Fruit fly (Drosophila melanogaster) whole organism, wandering third instar larva: ENCODE results near the gene wake.

Experiments
- Abd-B ChIP-seq: fragments of >200 bp; optimal IDR thresholded peaks from 2 replicates; lab custom pipeline; 2017; ENCODE audit warnings: missing biosample characterization, missing genetic modification characterization
- CG32264 ChIP-seq: fragments of 200-800 bp; sonication (Bioruptor generic); optimal IDR thresholded peaks from 2 replicates; lab custom pipeline; 2016; ENCODE audit warnings: missing biosample characterization, missing genetic modification characterization
- CG9705 ChIP-seq: fragments of 200-800 bp; sonication (Bioruptor generic); optimal IDR thresholded peaks from 2 replicates; lab custom pipeline; 2018; ENCODE audit warnings: missing biosample characterization, mild to moderate bottlenecking, missing genetic modification characterization
- CrebA ChIP-seq: fragments of 200-800 bp; sonication (Bioruptor generic); optimal IDR thresholded peaks from 2 replicates; lab custom pipeline; 2016; ENCODE audit warnings: missing biosample characterization, mild to moderate bottlenecking, missing genetic modification characterization, borderline replicate concordance
- Dfd ChIP-seq: fragments of >200 bp; optimal IDR thresholded peaks from 2 replicates; lab custom pipeline; 2017; ENCODE audit warnings: missing biosample characterization, missing genetic modification characterization
- Dif ChIP-seq: fragments of 200-275, 200-300 bp; sonication (Bioruptor generic); optimal IDR thresholded peaks from 2 replicates; lab custom pipeline; 2018; ENCODE audit warnings: missing biosample characterization, missing genetic modification characterization; ENCODE audit not compliant: partially characterized antibody
- GATAd ChIP-seq: sonication (Bioruptor generic); optimal IDR thresholded peaks from 2 replicates; lab custom pipeline; 2016; ENCODE audit warnings: missing biosample characterization, missing genetic modification characterization
- Hnf4 ChIP-seq: fragments of 200-800 bp; sonication (Bioruptor generic); optimal IDR thresholded peaks from 2 replicates; lab custom pipeline; 2016; ENCODE audit warnings: missing biosample characterization, mild to moderate bottlenecking, missing genetic modification characterization
- Hr78 ChIP-seq: fragments of >200 bp; optimal IDR thresholded peaks from 2 replicates; lab custom pipeline; 2017; ENCODE audit warnings: missing biosample characterization, missing genetic modification characterization
- Hr83 ChIP-seq: fragments of 200-300 bp; sonication (Bioruptor generic); optimal IDR thresholded peaks from 2 replicates; lab custom pipeline; 2016; ENCODE audit warnings: missing biosample characterization, mild to moderate bottlenecking, missing genetic modification characterization, moderate library complexity; ENCODE audit not compliant: poor library complexity, severe bottlenecking
- Mio ChIP-seq: sonication (Bioruptor generic); optimal IDR thresholded peaks from 2 replicates; lab custom pipeline; 2016; ENCODE audit warnings: missing biosample characterization, missing genetic modification characterization
- Myc ChIP-seq: fragments of >200 bp; optimal IDR thresholded peaks from 2 replicates; lab custom pipeline; 2017
- N ChIP-seq: fragments of >200 bp; optimal IDR thresholded peaks from 2 replicates; lab custom pipeline; 2018; ENCODE audit warnings: missing biosample characterization, missing external identifiers, missing genetic modification characterization
- Rel ChIP-seq, 2 experiments: fragments of 200-800 bp; sonication (Bioruptor generic) in 1 of 2; optimal IDR thresholded peaks; 2 replicates in 1 of 2; 3 replicates in 1 of 2; lab custom pipeline; 2016 to 2019; ENCODE audit warnings: mild to moderate bottlenecking in 2 of 2, missing biosample characterization in 2 of 2, missing genetic modification characterization in 2 of 2, moderate library complexity in 1 of 2
- Sp1 ChIP-seq: fragments of 200-800 bp; sonication (Bioruptor generic); optimal IDR thresholded peaks from 3 replicates; lab custom pipeline; 2019; ENCODE audit warnings: missing biosample characterization, mild to moderate bottlenecking, missing genetic modification characterization, moderate library complexity
- Vsx2 ChIP-seq: fragments of 200-300, 225-300 bp; sonication (Bioruptor generic); optimal IDR thresholded peaks from 2 replicates; lab custom pipeline; 2018; ENCODE audit warnings: missing biosample characterization, missing genetic modification characterization; ENCODE audit not compliant: partially characterized antibody
- br ChIP-seq: fragments of 200-800 bp; sonication (Bioruptor generic); optimal IDR thresholded peaks from 2 replicates; lab custom pipeline; 2016; ENCODE audit warnings: missing biosample characterization, missing genetic modification characterization
- brk ChIP-seq: fragments of 200-800 bp; sonication (Bioruptor generic); optimal IDR thresholded peaks from 2 replicates; lab custom pipeline; 2016; ENCODE audit warnings: missing biosample characterization, mild to moderate bottlenecking, missing genetic modification characterization
- dl ChIP-seq, 2 experiments: fragments of 175-275, 200-275 bp in 1 of 2; fragments of 200-275 bp in 1 of 2; sonication (Bioruptor generic); optimal IDR thresholded peaks; lab custom pipeline; 2018; ENCODE audit warnings: mild to moderate bottlenecking in 2 of 2, missing biosample characterization in 2 of 2, missing genetic modification characterization in 2 of 2, moderate library complexity in 2 of 2; ENCODE audit not compliant: partially characterized antibody in 2 of 2, insufficient read depth in 1 of 2
- dmrt93B ChIP-seq: fragments of 200-800 bp; sonication (Bioruptor generic); optimal IDR thresholded peaks from 2 replicates; lab custom pipeline; 2018; ENCODE audit warnings: missing biosample characterization, mild to moderate bottlenecking, missing genetic modification characterization
- dsf ChIP-seq: sonication (Bioruptor generic); optimal IDR thresholded peaks from 2 replicates; lab custom pipeline; 2016; ENCODE audit warnings: missing biosample characterization, missing genetic modification characterization, borderline replicate concordance
- ey ChIP-seq: fragments of 200-800 bp; sonication (Bioruptor generic); optimal IDR thresholded peaks from 2 replicates; lab custom pipeline; 2016; ENCODE audit warnings: missing biosample characterization, missing genetic modification characterization
- foxo ChIP-seq, 2 experiments: fragments of 200-800 bp; sonication (Bioruptor generic); optimal IDR thresholded peaks; 2 replicates in 1 of 2; 3 replicates in 1 of 2; lab custom pipeline; 2016 to 2017; ENCODE audit warnings: missing biosample characterization in 2 of 2, missing genetic modification characterization in 2 of 2
- fru ChIP-seq: fragments of 200-800 bp; sonication (Bioruptor generic); optimal IDR thresholded peaks from 3 replicates; lab custom pipeline; 2016; ENCODE audit warnings: missing biosample characterization, mild to moderate bottlenecking, missing genetic modification characterization
- h ChIP-seq: fragments of 200-800 bp; sonication (Bioruptor generic); optimal IDR thresholded peaks from 3 replicates; lab custom pipeline; 2016; ENCODE audit warnings: missing biosample characterization, mild to moderate bottlenecking, missing genetic modification characterization
- jim ChIP-seq: fragments of 175-275, 200-325 bp; sonication (Bioruptor generic); optimal IDR thresholded peaks from 2 replicates; lab custom pipeline; 2016; ENCODE audit warnings: missing biosample characterization, mild to moderate bottlenecking, missing genetic modification characterization
- lola ChIP-seq: fragments of >200 bp; optimal IDR thresholded peaks from 2 replicates; lab custom pipeline; 2017; ENCODE audit warnings: missing biosample characterization, missing genetic modification characterization
- psq ChIP-seq: fragments of 200-800 bp; sonication (Bioruptor generic); optimal IDR thresholded peaks from 3 replicates; lab custom pipeline; 2017; ENCODE audit warnings: missing biosample characterization, mild to moderate bottlenecking, missing genetic modification characterization, moderate library complexity
- rgr ChIP-seq: fragments of 200-800 bp; sonication (Bioruptor generic); optimal IDR thresholded peaks from 3 replicates; lab custom pipeline; 2016; ENCODE audit warnings: missing biosample characterization, mild to moderate bottlenecking, missing genetic modification characterization
- sage ChIP-seq: fragments of 200-800 bp; sonication (Bioruptor generic); optimal IDR thresholded peaks from 2 replicates; lab custom pipeline; 2016; ENCODE audit warnings: missing biosample characterization, mild to moderate bottlenecking, missing genetic modification characterization
- tai ChIP-seq: sonication (Bioruptor generic); optimal IDR thresholded peaks from 2 replicates; lab custom pipeline; 2016; ENCODE audit warnings: missing biosample characterization, missing genetic modification characterization
- usp ChIP-seq: fragments of >200 bp; optimal IDR thresholded peaks from 2 replicates; lab custom pipeline; 2017; ENCODE audit warnings: missing biosample characterization, missing genetic modification characterization
- woc ChIP-seq: sonication (Bioruptor generic); optimal IDR thresholded peaks from 2 replicates; lab custom pipeline; 2016; ENCODE audit warnings: missing biosample characterization, mild to moderate bottlenecking, missing genetic modification characterization

Gene wake

DNA sequence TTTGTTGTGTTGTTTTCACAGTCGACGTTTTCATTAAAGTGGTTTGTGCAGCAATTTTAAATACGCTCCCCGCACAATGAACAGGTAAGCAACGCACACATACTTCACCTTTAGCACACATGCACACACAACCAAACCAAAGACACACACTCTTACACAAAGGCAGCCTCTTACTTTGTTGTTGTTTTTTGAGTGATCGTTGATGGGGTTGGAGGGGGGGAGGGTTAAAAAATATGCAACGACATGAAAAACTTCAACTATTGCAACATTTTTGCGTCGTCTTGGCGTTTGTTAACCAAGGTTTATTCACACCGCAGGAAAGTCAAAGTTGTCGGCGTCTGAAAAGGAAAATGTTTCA lies 28.3 kb downstream of the wake start:
- no peak for TF ChIP-seq psq (GFP tag; lab: Kevin White, UChicago)
- no peak for TF ChIP-seq fru (GFP tag; lab: Kevin White, UChicago)

DNA sequence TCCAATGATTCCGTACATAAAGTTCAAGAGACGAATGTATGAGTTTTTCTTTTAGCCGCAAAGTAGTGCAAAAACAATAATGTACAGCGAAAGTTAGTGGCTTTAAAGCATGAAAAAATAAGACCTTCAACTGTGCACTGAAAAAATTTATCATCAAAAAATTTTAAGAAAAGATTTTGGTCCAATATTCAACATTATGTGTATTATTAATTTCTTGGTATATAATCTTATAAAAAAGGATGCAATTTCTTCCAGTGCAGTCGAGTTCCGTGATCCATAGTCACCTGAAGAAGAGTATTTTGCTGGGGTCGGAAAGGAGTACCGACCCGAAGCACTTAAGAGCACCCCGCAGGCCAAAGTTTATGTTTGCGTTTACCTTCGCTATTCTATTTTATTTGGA lies 29.0 kb downstream of the wake start:
- TF ChIP-seq Hr83 (GFP tag; lab: Kevin White, UChicago) = no peak
- TF ChIP-seq psq (GFP tag; lab: Kevin White, UChicago) = peak; percentile 9
- TF ChIP-seq rgr (GFP tag; lab: Kevin White, UChicago) = peak; percentile 26
- TF ChIP-seq GATAd (GFP tag; lab: Kevin White, UChicago) = no peak
- TF ChIP-seq Hnf4 (GFP tag; lab: Kevin White, UChicago) = peak; percentile 2
- no peak for TF ChIP-seq Hr78 (GFP tag; lab: Kevin White, UChicago)
- TF ChIP-seq foxo (GFP tag; optimal IDR thresholded peaks at IDR 0.05; lab: Kevin White, UChicago) = peak in 1 of 2 experiments; percentile 17
- TF ChIP-seq h (GFP tag; lab: Kevin White, UChicago) = peak; percentile 21
- TF ChIP-seq Myc = no peak

DNA sequence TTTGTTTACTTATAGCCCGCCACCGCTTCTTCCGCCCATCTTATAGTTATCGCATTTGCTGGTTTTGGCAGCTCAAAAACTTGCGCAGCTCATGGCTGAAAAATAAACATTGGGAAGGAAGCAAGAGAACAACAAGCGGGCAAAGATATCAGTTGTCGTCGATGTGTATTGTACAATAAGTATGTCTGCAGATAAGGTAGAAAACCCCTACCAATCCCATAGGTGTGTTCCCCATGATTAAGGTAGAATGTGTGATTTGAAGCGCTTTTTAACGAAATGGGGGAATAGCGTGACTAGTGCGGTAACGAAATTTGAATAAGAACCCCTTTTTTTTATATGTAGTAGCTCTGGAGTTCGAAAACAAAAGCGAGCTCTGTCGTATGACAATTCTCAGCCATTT lies 29.5 kb downstream of the wake start:
- no peak for TF ChIP-seq Rel (GFP tag; optimal IDR thresholded peaks at IDR 0.05; lab: Kevin White, UChicago)
- peak; percentile 70 for TF ChIP-seq Rel (tag; optimal IDR thresholded peaks at IDR 0.05; lab: Kevin White, UChicago)
- TF ChIP-seq h (GFP tag; lab: Kevin White, UChicago) = no peak
- TF ChIP-seq Hnf4 (GFP tag; lab: Kevin White, UChicago) = no peak
- no peak for TF ChIP-seq Mio
- no peak for TF ChIP-seq brk (GFP tag; lab: Kevin White, UChicago)

DNA sequence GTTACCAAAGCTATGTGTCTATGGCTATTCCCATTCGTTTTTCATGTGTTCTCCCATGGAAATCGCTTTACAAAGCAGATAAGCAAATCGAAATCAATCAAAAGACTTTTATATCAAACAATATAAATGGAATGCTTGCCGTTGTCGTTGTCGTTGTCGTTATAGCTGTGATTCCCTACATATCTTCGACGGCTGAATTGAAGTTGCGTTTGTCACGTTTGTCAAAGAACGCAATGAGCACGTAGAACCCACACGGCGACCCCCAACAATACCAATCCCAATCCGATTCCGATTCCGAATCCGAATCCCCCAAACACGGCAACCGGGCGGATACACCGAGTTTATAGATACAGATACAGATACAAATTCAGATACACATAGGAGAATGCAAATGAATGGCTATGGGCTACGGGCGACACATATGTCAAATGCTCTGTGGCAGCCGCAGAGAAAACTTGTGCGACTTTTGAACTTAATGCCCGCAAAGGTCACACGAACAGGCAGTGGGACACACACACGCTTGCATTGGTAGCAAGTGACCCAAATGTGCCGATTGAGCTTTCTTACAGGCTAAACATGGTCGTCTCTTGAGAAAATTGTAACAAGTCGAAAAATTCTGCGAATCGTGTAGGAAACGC lies 30.3 kb downstream of the wake start:
- no peak for TF ChIP-seq Hnf4 (GFP tag; lab: Kevin White, UChicago)
- TF ChIP-seq Rel (GFP tag; optimal IDR thresholded peaks at IDR 0.05; lab: Kevin White, UChicago) = no peak
- peak; percentile 0 for TF ChIP-seq Rel (tag; optimal IDR thresholded peaks at IDR 0.05; lab: Kevin White, UChicago)

DNA sequence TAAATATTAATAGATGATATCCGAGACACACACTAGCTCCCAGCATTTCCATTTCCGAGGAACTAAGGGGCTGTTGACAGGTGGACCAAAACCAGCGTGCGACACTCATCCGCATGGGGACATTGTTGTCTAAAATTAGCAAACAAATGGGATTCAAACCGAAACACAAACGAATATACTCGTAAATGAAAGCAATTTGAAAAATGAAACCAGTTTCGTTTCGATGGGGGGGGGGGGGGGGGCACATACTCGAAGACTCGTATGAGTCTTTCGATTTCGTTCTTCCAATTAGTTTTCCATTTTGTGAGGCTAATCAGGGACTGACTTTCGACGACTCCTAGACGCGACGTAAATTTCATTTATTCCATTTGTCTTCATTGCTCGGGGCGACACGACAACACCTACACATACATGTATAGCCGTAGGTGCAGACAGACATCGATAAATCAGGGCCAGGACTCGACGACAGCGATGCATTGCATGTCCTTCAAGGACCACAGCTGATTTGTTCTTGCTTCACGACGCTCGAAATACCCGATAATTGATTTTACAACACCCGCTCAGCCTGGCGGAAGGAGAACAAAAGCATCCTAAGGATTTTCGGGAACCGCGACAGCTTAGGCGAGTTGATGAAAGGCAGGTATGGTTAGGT lies 33.2 kb downstream of the wake start:
- TF ChIP-seq N (GFP tag; lab: Kevin White, UChicago) = no peak
- TF ChIP-seq jim (GFP tag; lab: Kevin White, UChicago) = no peak
- TF ChIP-seq lola (GFP tag; lab: Kevin White, UChicago) = no peak
- TF ChIP-seq usp (GFP tag; lab: Kevin White, UChicago) = no peak
- no peak for TF ChIP-seq Dif

DNA sequence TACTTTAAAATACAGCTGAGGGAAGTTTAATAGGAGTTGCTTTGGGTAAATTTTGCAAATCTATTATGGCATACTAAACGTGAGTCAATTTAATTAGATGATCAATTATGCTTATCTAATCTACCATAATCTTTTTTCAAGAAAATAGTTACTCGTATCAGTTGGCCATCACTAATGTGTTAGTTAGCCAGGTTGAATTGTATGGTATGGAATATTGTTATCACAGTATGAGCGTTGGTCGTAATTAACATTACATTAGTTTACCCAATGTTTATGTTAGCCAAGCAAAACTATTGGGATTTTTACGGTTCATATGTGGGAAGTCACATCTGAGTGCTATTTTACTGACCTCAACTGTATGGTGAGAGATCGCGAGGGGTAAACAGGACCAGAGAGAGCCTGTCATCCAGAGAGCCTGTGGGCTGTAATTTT lies 33.9 kb downstream of the wake start:
- TF ChIP-seq lola (GFP tag; lab: Kevin White, UChicago) (no peak), Dif (no peak), CrebA (GFP tag; lab: Kevin White, UChicago) (no peak), foxo (GFP tag; optimal IDR thresholded peaks at IDR 0.05; lab: Kevin White, UChicago) (peak in 1 of 2 experiments; percentile 80), Sp1 (peak; percentile 74), sage (GFP tag; lab: Kevin White, UChicago) (no peak), brk (GFP tag; lab: Kevin White, UChicago) (no peak), Mio (no peak), CG9705 (peak; percentile 37), dsf (GFP tag; lab: Kevin White, UChicago) (no peak), ey (GFP tag; lab: Kevin White, UChicago) (peak; percentile 67), Vsx2 (GFP tag; lab: Kevin White, UChicago) (no peak), dmrt93B (GFP tag; lab: Kevin White, UChicago) (peak; percentile 56), h (GFP tag; lab: Kevin White, UChicago) (peak; percentile 78), rgr (GFP tag; lab: Kevin White, UChicago) (peak; percentile 56), GATAd (GFP tag; lab: Kevin White, UChicago) (no peak), psq (GFP tag; lab: Kevin White, UChicago) (peak; percentile 60), fru (GFP tag; lab: Kevin White, UChicago) (peak; percentile 83), CG32264 (GFP tag; lab: Kevin White, UChicago) (peak; percentile 7), tai (GFP tag; lab: Kevin White, UChicago) (no peak), Rel (GFP tag; optimal IDR thresholded peaks at IDR 0.05; lab: Kevin White, UChicago) (no peak), Rel (tag; optimal IDR thresholded peaks at IDR 0.05; lab: Kevin White, UChicago) (no peak), br (peak; percentile 82), jim (GFP tag; lab: Kevin White, UChicago) (no peak), Hr83 (GFP tag; lab: Kevin White, UChicago) (no peak), Dfd (GFP tag; lab: Kevin White, UChicago) (no peak), woc (GFP tag; lab: Kevin White, UChicago) (peak; percentile 80), Abd-B (GFP tag; lab: Kevin White, UChicago) (no peak), Hnf4 (GFP tag; lab: Kevin White, UChicago) (no peak), dl (GFP tag; optimal IDR thresholded peaks at IDR 0.05; lab: Kevin White, UChicago; ENCODE audit: insufficient read depth in 1 of 2, partially characterized antibody in 2 of 2) (no peak), Myc (no peak), N (GFP tag; lab: Kevin White, UChicago) (no peak), usp (GFP tag; lab: Kevin White, UChicago) (no peak)
